Worm (Caenorhabditis elegans): ENCODE data around the gene F54B11.11.

Gene F54B11.11

DNA sequence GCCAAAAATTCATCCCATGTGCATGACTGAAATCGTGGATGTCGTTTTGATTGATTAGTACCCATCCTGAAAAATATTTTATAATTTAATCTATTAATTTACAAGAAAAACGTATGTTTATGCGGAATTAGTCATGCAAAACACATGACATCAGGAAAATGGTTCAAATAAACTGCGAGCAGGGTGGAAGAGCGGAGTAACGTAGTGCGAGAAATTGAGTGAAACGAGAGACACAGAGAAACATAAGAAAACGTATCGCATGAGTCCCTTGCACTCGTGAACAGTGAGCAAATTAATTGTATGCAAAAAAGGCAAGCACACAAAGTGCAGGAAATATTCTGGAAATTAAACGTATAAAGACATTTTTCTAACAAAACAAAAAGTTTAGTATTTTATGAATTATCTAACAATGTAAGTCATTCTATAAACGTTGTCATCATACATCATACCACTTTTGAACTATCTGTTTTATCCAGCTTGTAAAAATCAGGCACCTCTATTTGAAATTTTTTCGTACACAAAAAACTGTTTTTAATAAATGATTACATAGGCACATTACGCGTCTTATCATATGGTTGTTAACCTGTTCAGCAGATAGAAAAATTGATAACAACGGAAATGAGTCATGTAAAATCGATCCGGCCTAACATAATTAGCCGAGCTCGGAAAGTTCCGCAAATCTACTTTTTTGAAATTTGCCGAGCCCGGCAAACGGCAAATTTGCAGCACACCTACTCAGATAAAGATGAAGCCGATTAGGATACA lies 17.6 kb downstream of the F54B11.11 start, which contains the start of gene F54B11.5:
F54B11.5 (minus strand) TSS at position 66 of the 765 bp plus-strand sequence.
- no peak for TF ChIP-seq sup-37 (GFP tag; optimal IDR thresholded peaks at IDR 0.05)
- no peak for TF ChIP-seq irx-1 (tag; optimal IDR thresholded peaks at IDR 0.05)
- no peak for TF ChIP-seq nhr-90 (tag; optimal IDR thresholded peaks at IDR 0.05; ENCODE audit: poor library complexity)
- TF ChIP-seq mef-2 (tag; optimal IDR thresholded peaks at IDR 0.05): no peak
- peak; percentile 61 for TF ChIP-seq nhr-47 (tag; optimal IDR thresholded peaks at IDR 0.05)
- peak; percentile 70 for TF ChIP-seq snu-23 (GFP tag; optimal IDR thresholded peaks at IDR 0.05)
- TF ChIP-seq mep-1 (tag; optimal IDR thresholded peaks at IDR 0.05): peak; percentile 84
- TF ChIP-seq nhr-77 (tag; optimal IDR thresholded peaks at IDR 0.05): no peak
- TF ChIP-seq hlh-17 (GFP tag; optimal IDR thresholded peaks at IDR 0.05; ENCODE audit: borderline replicate concordance): no peak
- TF ChIP-seq lsy-2 (tag; optimal IDR thresholded peaks at IDR 0.05): peak; percentile 35 to 66
- TF ChIP-seq fkh-4 (tag; optimal IDR thresholded peaks at IDR 0.05; ENCODE audit: borderline replicate concordance): no peak
- peak; percentile 34 for TF ChIP-seq egl-13 (tag; optimal IDR thresholded peaks at IDR 0.05)
- TF ChIP-seq ztf-4 (tag; optimal IDR thresholded peaks at IDR 0.05): no peak
- TF ChIP-seq xbp-1 (tag; optimal IDR thresholded peaks at IDR 0.05): peak; percentile 44
- no peak for TF ChIP-seq lin-13 (GFP tag; optimal IDR thresholded peaks at IDR 0.05)
- TF ChIP-seq elt-2 (tag; optimal IDR thresholded peaks at IDR 0.05): peak; percentile 30
- no peak for TF ChIP-seq fkh-10 (GFP tag; optimal IDR thresholded peaks at IDR 0.05)
- peak in 2 of 3 experiments; percentile 17 to 52 for TF ChIP-seq ceh-82 (tag; optimal IDR thresholded peaks at IDR 0.05)
- peak in 1 of 2 experiments; percentile 76 for TF ChIP-seq mdl-1 (tag; optimal IDR thresholded peaks at IDR 0.05)
- no peak for TF ChIP-seq sptf-1 (tag; optimal IDR thresholded peaks at IDR 0.05)
- 0 out of 2 replicates have a peak, but pooled peaks have one; percentile 24 for TF ChIP-seq nhr-19 (GFP tag; conservative IDR thresholded peaks at IDR 0.05)
- peak; percentile 3 for TF ChIP-seq lin-15B (tag; optimal IDR thresholded peaks at IDR 0.05)
- TF ChIP-seq unc-98 (GFP tag; IDR thresholded peaks at IDR 0.05): no peak
- peak; percentile 76 for TF ChIP-seq nhr-71 (tag; optimal IDR thresholded peaks at IDR 0.05)
- TF ChIP-seq aly-2 (tag; optimal IDR thresholded peaks at IDR 0.05): no peak
- peak; percentile 1 for TF ChIP-seq jun-1 (tag; optimal IDR thresholded peaks at IDR 0.05)
- TF ChIP-seq alr-1 (tag; optimal IDR thresholded peaks at IDR 0.05; ENCODE audit: borderline replicate concordance): no peak
- TF ChIP-seq nhr-11 (tag; optimal IDR thresholded peaks at IDR 0.05): no peak
- no peak for TF ChIP-seq vab-15 (tag; optimal IDR thresholded peaks at IDR 0.05)
- TF ChIP-seq C16A3.4 (tag; optimal IDR thresholded peaks at IDR 0.05): peak; percentile 50
- TF ChIP-seq lin-35 (GFP tag; optimal IDR thresholded peaks at IDR 0.05): peak; percentile 53 to 73
- no peak for TF ChIP-seq ets-5 (GFP tag; IDR thresholded peaks at IDR 0.05)
- peak; percentile 38 for TF ChIP-seq skn-1 (tag; optimal IDR thresholded peaks at IDR 0.05)
- no peak for TF ChIP-seq pax-3 (tag; optimal IDR thresholded peaks at IDR 0.05)
- no peak for TF ChIP-seq ceh-88 (GFP tag; IDR thresholded peaks at IDR 0.05)
- TF ChIP-seq snpc-4 (tag; optimal IDR thresholded peaks at IDR 0.05): peak; percentile 5
- TF ChIP-seq aha-1 (tag; optimal IDR thresholded peaks at IDR 0.05): no peak
- TF ChIP-seq Y116A8C.19 (tag; optimal IDR thresholded peaks at IDR 0.05; ENCODE audit: borderline replicate concordance): no peak
- peak; percentile 42 for TF ChIP-seq blmp-1 (tag; optimal IDR thresholded peaks at IDR 0.05)
- no peak for TF ChIP-seq nhr-28 (tag; optimal IDR thresholded peaks at IDR 0.05)
- TF ChIP-seq swsn-7 (tag; optimal IDR thresholded peaks at IDR 0.05): peak; percentile 54
- peak in 2 of 3 experiments; percentile 34 to 49 for TF ChIP-seq dpl-1 (GFP tag; optimal IDR thresholded peaks at IDR 0.05)
- no peak for TF ChIP-seq nhr-237 (tag; optimal IDR thresholded peaks at IDR 0.05)
- TF ChIP-seq efl-1 (optimal IDR thresholded peaks at IDR 0.05): peak; percentile 36 to 50
- TF ChIP-seq efl-1 (GFP tag; optimal IDR thresholded peaks at IDR 0.05 in 1 of 2): peak in 1 of 2 experiments; percentile 34
- no peak for TF ChIP-seq hlh-4 (tag; optimal IDR thresholded peaks at IDR 0.05)
- no peak for TF ChIP-seq zag-1 (tag; optimal IDR thresholded peaks at IDR 0.05)
- no peak for TF ChIP-seq efl-3 (GFP tag; optimal IDR thresholded peaks at IDR 0.05)
- TF ChIP-seq egl-27 (tag; optimal IDR thresholded peaks at IDR 0.05): no peak
- TF ChIP-seq dsc-1 (tag; optimal IDR thresholded peaks at IDR 0.05): peak; percentile 63
- TF ChIP-seq grh-1 (GFP tag; IDR thresholded peaks at IDR 0.05): no peak
- TF ChIP-seq nhr-84 (tag; optimal IDR thresholded peaks at IDR 0.05): no peak
